Fruit fly (Drosophila melanogaster) whole organism, wandering third instar larva: Measurements from ENCODE around the gene slif.

ENCODE experiments used
- Abd-B ChIP-seq: fragments of >200 bp; optimal IDR thresholded peaks from 2 replicates; lab custom pipeline; 2017; ENCODE audit warnings: missing biosample characterization, missing genetic modification characterization
- CG32264 ChIP-seq: fragments of 200-800 bp; sonication (Bioruptor generic); optimal IDR thresholded peaks from 2 replicates; lab custom pipeline; 2016; ENCODE audit warnings: missing biosample characterization, missing genetic modification characterization
- CG9705 ChIP-seq: fragments of 200-800 bp; sonication (Bioruptor generic); optimal IDR thresholded peaks from 2 replicates; lab custom pipeline; 2018; ENCODE audit warnings: missing biosample characterization, mild to moderate bottlenecking, missing genetic modification characterization
- CrebA ChIP-seq: fragments of 200-800 bp; sonication (Bioruptor generic); optimal IDR thresholded peaks from 2 replicates; lab custom pipeline; 2016; ENCODE audit warnings: missing biosample characterization, mild to moderate bottlenecking, missing genetic modification characterization, borderline replicate concordance
- Dif ChIP-seq: fragments of 200-275, 200-300 bp; sonication (Bioruptor generic); optimal IDR thresholded peaks from 2 replicates; lab custom pipeline; 2018; ENCODE audit warnings: missing biosample characterization, missing genetic modification characterization; ENCODE audit not compliant: partially characterized antibody
- GATAd ChIP-seq: sonication (Bioruptor generic); optimal IDR thresholded peaks from 2 replicates; lab custom pipeline; 2016; ENCODE audit warnings: missing biosample characterization, missing genetic modification characterization
- HLH106 ChIP-seq: fragments of 200-800 bp; optimal IDR thresholded peaks from 3 replicates; lab custom pipeline; 2019; ENCODE audit warnings: missing biosample characterization, mild to moderate bottlenecking, missing genetic modification characterization, moderate library complexity
- Hnf4 ChIP-seq: fragments of 200-800 bp; sonication (Bioruptor generic); optimal IDR thresholded peaks from 2 replicates; lab custom pipeline; 2016; ENCODE audit warnings: missing biosample characterization, mild to moderate bottlenecking, missing genetic modification characterization
- Hr78 ChIP-seq: fragments of >200 bp; optimal IDR thresholded peaks from 2 replicates; lab custom pipeline; 2017; ENCODE audit warnings: missing biosample characterization, missing genetic modification characterization
- Hr83 ChIP-seq: fragments of 200-300 bp; sonication (Bioruptor generic); optimal IDR thresholded peaks from 2 replicates; lab custom pipeline; 2016; ENCODE audit warnings: missing biosample characterization, mild to moderate bottlenecking, missing genetic modification characterization, moderate library complexity; ENCODE audit not compliant: poor library complexity, severe bottlenecking
- Jra ChIP-seq: sonication (Bioruptor generic); optimal IDR thresholded peaks from 2 replicates; lab custom pipeline; 2016; ENCODE audit warnings: missing biosample characterization, missing genetic modification characterization
- Mio ChIP-seq: sonication (Bioruptor generic); optimal IDR thresholded peaks from 2 replicates; lab custom pipeline; 2016; ENCODE audit warnings: missing biosample characterization, missing genetic modification characterization
- Myc ChIP-seq: fragments of >200 bp; optimal IDR thresholded peaks from 2 replicates; lab custom pipeline; 2017
- N ChIP-seq: fragments of >200 bp; optimal IDR thresholded peaks from 2 replicates; lab custom pipeline; 2018; ENCODE audit warnings: missing biosample characterization, missing external identifiers, missing genetic modification characterization
- OdsH ChIP-seq: fragments of 200-800 bp; sonication (Bioruptor generic); optimal IDR thresholded peaks from 2 replicates; lab custom pipeline; 2016; ENCODE audit warnings: missing biosample characterization, mild to moderate bottlenecking, missing genetic modification characterization
- Rel ChIP-seq, 2 experiments: fragments of 200-800 bp; sonication (Bioruptor generic) in 1 of 2; optimal IDR thresholded peaks; 2 replicates in 1 of 2; 3 replicates in 1 of 2; lab custom pipeline; 2016 to 2019; ENCODE audit warnings: mild to moderate bottlenecking in 2 of 2, missing biosample characterization in 2 of 2, missing genetic modification characterization in 2 of 2, moderate library complexity in 1 of 2
- Sp1 ChIP-seq: fragments of 200-800 bp; sonication (Bioruptor generic); optimal IDR thresholded peaks from 3 replicates; lab custom pipeline; 2019; ENCODE audit warnings: missing biosample characterization, mild to moderate bottlenecking, missing genetic modification characterization, moderate library complexity
- Vsx2 ChIP-seq: fragments of 200-300, 225-300 bp; sonication (Bioruptor generic); optimal IDR thresholded peaks from 2 replicates; lab custom pipeline; 2018; ENCODE audit warnings: missing biosample characterization, missing genetic modification characterization; ENCODE audit not compliant: partially characterized antibody
- br ChIP-seq: fragments of 200-800 bp; sonication (Bioruptor generic); optimal IDR thresholded peaks from 2 replicates; lab custom pipeline; 2016; ENCODE audit warnings: missing biosample characterization, missing genetic modification characterization
- brk ChIP-seq: fragments of 200-800 bp; sonication (Bioruptor generic); optimal IDR thresholded peaks from 2 replicates; lab custom pipeline; 2016; ENCODE audit warnings: missing biosample characterization, mild to moderate bottlenecking, missing genetic modification characterization
- dl ChIP-seq, 2 experiments: fragments of 175-275, 200-275 bp in 1 of 2; fragments of 200-275 bp in 1 of 2; sonication (Bioruptor generic); optimal IDR thresholded peaks; lab custom pipeline; 2018; ENCODE audit warnings: mild to moderate bottlenecking in 2 of 2, missing biosample characterization in 2 of 2, missing genetic modification characterization in 2 of 2, moderate library complexity in 2 of 2; ENCODE audit not compliant: partially characterized antibody in 2 of 2, insufficient read depth in 1 of 2
- dmrt93B ChIP-seq: fragments of 200-800 bp; sonication (Bioruptor generic); optimal IDR thresholded peaks from 2 replicates; lab custom pipeline; 2018; ENCODE audit warnings: missing biosample characterization, mild to moderate bottlenecking, missing genetic modification characterization
- dsf ChIP-seq: sonication (Bioruptor generic); optimal IDR thresholded peaks from 2 replicates; lab custom pipeline; 2016; ENCODE audit warnings: missing biosample characterization, missing genetic modification characterization, borderline replicate concordance
- ey ChIP-seq: fragments of 200-800 bp; sonication (Bioruptor generic); optimal IDR thresholded peaks from 2 replicates; lab custom pipeline; 2016; ENCODE audit warnings: missing biosample characterization, missing genetic modification characterization
- foxo ChIP-seq, 2 experiments: fragments of 200-800 bp; sonication (Bioruptor generic); optimal IDR thresholded peaks; 2 replicates in 1 of 2; 3 replicates in 1 of 2; lab custom pipeline; 2016 to 2017; ENCODE audit warnings: missing biosample characterization in 2 of 2, missing genetic modification characterization in 2 of 2
- fru ChIP-seq: fragments of 200-800 bp; sonication (Bioruptor generic); optimal IDR thresholded peaks from 3 replicates; lab custom pipeline; 2016; ENCODE audit warnings: missing biosample characterization, mild to moderate bottlenecking, missing genetic modification characterization
- h ChIP-seq: fragments of 200-800 bp; sonication (Bioruptor generic); optimal IDR thresholded peaks from 3 replicates; lab custom pipeline; 2016; ENCODE audit warnings: missing biosample characterization, mild to moderate bottlenecking, missing genetic modification characterization
- jim ChIP-seq: fragments of 175-275, 200-325 bp; sonication (Bioruptor generic); optimal IDR thresholded peaks from 2 replicates; lab custom pipeline; 2016; ENCODE audit warnings: missing biosample characterization, mild to moderate bottlenecking, missing genetic modification characterization
- pan ChIP-seq: fragments of >200 bp; optimal IDR thresholded peaks from 2 replicates; lab custom pipeline; 2017
- psq ChIP-seq: fragments of 200-800 bp; sonication (Bioruptor generic); optimal IDR thresholded peaks from 3 replicates; lab custom pipeline; 2017; ENCODE audit warnings: missing biosample characterization, mild to moderate bottlenecking, missing genetic modification characterization, moderate library complexity
- rgr ChIP-seq: fragments of 200-800 bp; sonication (Bioruptor generic); optimal IDR thresholded peaks from 3 replicates; lab custom pipeline; 2016; ENCODE audit warnings: missing biosample characterization, mild to moderate bottlenecking, missing genetic modification characterization
- sage ChIP-seq: fragments of 200-800 bp; sonication (Bioruptor generic); optimal IDR thresholded peaks from 2 replicates; lab custom pipeline; 2016; ENCODE audit warnings: missing biosample characterization, mild to moderate bottlenecking, missing genetic modification characterization
- sv ChIP-seq: fragments of 200-800 bp; sonication (Bioruptor generic); optimal IDR thresholded peaks from 3 replicates; lab custom pipeline; 2016; ENCODE audit warnings: missing biosample characterization, missing genetic modification characterization
- tai ChIP-seq: sonication (Bioruptor generic); optimal IDR thresholded peaks from 2 replicates; lab custom pipeline; 2016; ENCODE audit warnings: missing biosample characterization, missing genetic modification characterization
- usp ChIP-seq: fragments of >200 bp; optimal IDR thresholded peaks from 2 replicates; lab custom pipeline; 2017; ENCODE audit warnings: missing biosample characterization, missing genetic modification characterization
- woc ChIP-seq: sonication (Bioruptor generic); optimal IDR thresholded peaks from 2 replicates; lab custom pipeline; 2016; ENCODE audit warnings: missing biosample characterization, mild to moderate bottlenecking, missing genetic modification characterization

slif gene

dm6 chr3L:22851172-22852128 is 29.4 kb upstream of the slif start:
- TF ChIP-seq h (GFP tag; lab: Kevin White, UChicago): peak; percentile 14
- TF ChIP-seq Myc (lab: Kevin White, UChicago): no peak
- peak; percentile 75 for TF ChIP-seq fru (GFP tag; lab: Kevin White, UChicago)
- no peak for TF ChIP-seq pan (lab: Kevin White, UChicago)
- TF ChIP-seq Hr78 (GFP tag; lab: Kevin White, UChicago): no peak
- TF ChIP-seq tai (GFP tag; lab: Kevin White, UChicago): no peak
- no peak for TF ChIP-seq brk (GFP tag; lab: Kevin White, UChicago)
- TF ChIP-seq Hr83 (GFP tag; lab: Kevin White, UChicago): no peak
- no peak for TF ChIP-seq br (GFP tag; lab: Kevin White, UChicago)
- TF ChIP-seq N (GFP tag; lab: Kevin White, UChicago): no peak
- TF ChIP-seq psq (GFP tag; lab: Kevin White, UChicago): peak; percentile 85
- no peak for TF ChIP-seq jim (GFP tag; lab: Kevin White, UChicago)
- no peak for TF ChIP-seq Abd-B
- peak; percentile 69 for TF ChIP-seq sage (GFP tag; lab: Kevin White, UChicago)
- no peak for TF ChIP-seq usp (GFP tag; lab: Kevin White, UChicago)
- no peak for TF ChIP-seq dsf
- no peak for TF ChIP-seq sv (GFP tag; lab: Kevin White, UChicago)
- TF ChIP-seq ey (GFP tag; lab: Kevin White, UChicago): peak; percentile 55
- peak; percentile 91 for TF ChIP-seq CrebA (GFP tag; lab: Kevin White, UChicago)
- peak in 1 of 2 experiments; percentile 62 for TF ChIP-seq foxo (GFP tag; optimal IDR thresholded peaks at IDR 0.05; lab: Kevin White, UChicago)
- peak; percentile 91 for TF ChIP-seq Rel (GFP tag; optimal IDR thresholded peaks at IDR 0.05; lab: Kevin White, UChicago)
- TF ChIP-seq Rel (tag; optimal IDR thresholded peaks at IDR 0.05; lab: Kevin White, UChicago): peak; percentile 95
- peak; percentile 9 for TF ChIP-seq rgr
- no peak for TF ChIP-seq CG32264 (GFP tag; lab: Kevin White, UChicago)
- TF ChIP-seq Dif (GFP tag; lab: Kevin White, UChicago): peak; percentile 95
- TF ChIP-seq HLH106 (tag; lab: Kevin White, UChicago): peak; percentile 20
- TF ChIP-seq Hnf4 (GFP tag; lab: Kevin White, UChicago): no peak
- TF ChIP-seq OdsH: no peak
- TF ChIP-seq Sp1 (GFP tag; lab: Kevin White, UChicago): peak; percentile 81
- no peak for TF ChIP-seq GATAd (GFP tag; lab: Kevin White, UChicago)
- TF ChIP-seq Mio (GFP tag; lab: Kevin White, UChicago): no peak
- TF ChIP-seq dl (GFP tag; optimal IDR thresholded peaks at IDR 0.05; lab: Kevin White, UChicago; ENCODE audit: insufficient read depth in 1 of 2, partially characterized antibody in 2 of 2): peak; percentile 87 to 91
- TF ChIP-seq Vsx2 (GFP tag; lab: Kevin White, UChicago): peak; percentile 12
- no peak for TF ChIP-seq woc (GFP tag; lab: Kevin White, UChicago)
- TF ChIP-seq dmrt93B (GFP tag; lab: Kevin White, UChicago): no peak
- no peak for TF ChIP-seq Jra (GFP tag; lab: Kevin White, UChicago)

dm6 chr3L:22853412-22853811 is 27.4 kb upstream of the slif start, which contains the start of gene CG32462:
Gene CG32462, minus strand, starts transcription at chr3L:22853512.
- TF ChIP-seq Vsx2 (GFP tag; lab: Kevin White, UChicago) (no peak), sage (GFP tag; lab: Kevin White, UChicago) (no peak), Myc (lab: Kevin White, UChicago) (no peak), N (GFP tag; lab: Kevin White, UChicago) (no peak), jim (GFP tag; lab: Kevin White, UChicago) (no peak), pan (lab: Kevin White, UChicago) (no peak), foxo (GFP tag; optimal IDR thresholded peaks at IDR 0.05; lab: Kevin White, UChicago) (no peak), dl (GFP tag; optimal IDR thresholded peaks at IDR 0.05; lab: Kevin White, UChicago; ENCODE audit: insufficient read depth in 1 of 2, partially characterized antibody in 2 of 2) (no peak), fru (GFP tag; lab: Kevin White, UChicago) (no peak), psq (GFP tag; lab: Kevin White, UChicago) (no peak), woc (GFP tag; lab: Kevin White, UChicago) (no peak), CG9705 (GFP tag; lab: Kevin White, UChicago) (no peak), Hr83 (GFP tag; lab: Kevin White, UChicago) (no peak), Hnf4 (GFP tag; lab: Kevin White, UChicago) (no peak), h (GFP tag; lab: Kevin White, UChicago) (no peak), OdsH (no peak)
